Worm (Caenorhabditis elegans): ENCODE data around the gene C09B9.85.

The C09B9.85 gene

ce11 chrIV:4986246-4986645, 39.3 kb downstream of the C09B9.85 start, which contains the start of gene clec-177:
TSS of gene clec-177 (plus strand) at chrIV:4986546.
- TF ChIP-seq dao-5 (tag; optimal IDR thresholded peaks at IDR 0.05) (no peak), W03F9.2 (tag; optimal IDR thresholded peaks at IDR 0.05) (no peak), him-1 (tag; optimal IDR thresholded peaks at IDR 0.05) (no peak)

- no peak for TF ChIP-seq him-1 (tag; optimal IDR thresholded peaks at IDR 0.05)
- TF ChIP-seq dao-5 (tag; optimal IDR thresholded peaks at IDR 0.05) = no peak
- TF ChIP-seq W03F9.2 (tag; optimal IDR thresholded peaks at IDR 0.05) = no peak
Observed at ce11 chrIV:4983746-4984145, 41.8 kb downstream of the C09B9.85 start, which contains the start of gene clec-176. TSS of gene clec-176 (plus strand) at chrIV:4984046.

- TF ChIP-seq dao-5 (tag; optimal IDR thresholded peaks at IDR 0.05) = no peak
- TF ChIP-seq W03F9.2 (tag; optimal IDR thresholded peaks at IDR 0.05) = no peak
- no peak for TF ChIP-seq him-1 (tag; optimal IDR thresholded peaks at IDR 0.05)
Observed at ce11 chrIV:4982477-4982876, 43.1 kb downstream of the C09B9.85 start, which contains the start of gene E03H12.4. TSS of gene E03H12.4 (plus strand) at chrIV:4982596.

- TF ChIP-seq dao-5 (tag; optimal IDR thresholded peaks at IDR 0.05) (no peak), W03F9.2 (tag; optimal IDR thresholded peaks at IDR 0.05) (no peak), him-1 (tag; optimal IDR thresholded peaks at IDR 0.05) (no peak)
Observed at ce11 chrIV:4981027-4981426, 44.5 kb downstream of the C09B9.85 start, which contains the start of gene srz-24. TSS of gene srz-24 (minus strand) at chrIV:4981127.

ce11 chrIV:4977176-4977693, 48.3 kb downstream of the C09B9.85 start, which contains the start of gene E03H12.5:
TSS of gene E03H12.5 (plus strand) at chrIV:4977226.
- TF ChIP-seq him-1 (tag; optimal IDR thresholded peaks at IDR 0.05) = no peak
- no peak for TF ChIP-seq W03F9.2 (tag; optimal IDR thresholded peaks at IDR 0.05)
- no peak for TF ChIP-seq dao-5 (tag; optimal IDR thresholded peaks at IDR 0.05)

ce11 chrIV:4975995-4976394, 49.6 kb downstream of the C09B9.85 start, which contains the start of gene Y9C9A.16:
TSS of gene Y9C9A.16 (minus strand) at chrIV:4976125.
- TF ChIP-seq W03F9.2 (tag; optimal IDR thresholded peaks at IDR 0.05) = no peak
- TF ChIP-seq dao-5 (tag; optimal IDR thresholded peaks at IDR 0.05) = no peak
- no peak for TF ChIP-seq him-1 (tag; optimal IDR thresholded peaks at IDR 0.05)

Data from whole organism, L4/young adult.